Fruit fly (Drosophila melanogaster): ENCODE results near the gene CG31913.

Gene CG31913

dm6 chr2L:5797977-5798376 lies 14.1 kb downstream of the CG31913 start (continued):
- no peak for TF ChIP-seq vvl (GFP tag; IDR thresholded peaks at IDR 0.05)
- TF ChIP-seq pum (GFP tag; optimal IDR thresholded peaks at IDR 0.05): no peak
- no peak for TF ChIP-seq Doc2 (GFP tag; IDR thresholded peaks at IDR 0.05)
- no peak for TF ChIP-seq Hmx (GFP tag; optimal IDR thresholded peaks at IDR 0.05)
- no peak for TF ChIP-seq Dref (GFP tag; IDR thresholded peaks at IDR 0.05)
- peak; percentile 47 for TF ChIP-seq CG9727 (GFP tag; optimal IDR thresholded peaks at IDR 0.05)
- no peak for TF ChIP-seq Bdp1 (GFP tag; optimal IDR thresholded peaks at IDR 0.05)
- TF ChIP-seq peb (GFP tag; IDR thresholded peaks at IDR 0.05): no peak
- TF ChIP-seq insv (GFP tag; optimal IDR thresholded peaks at IDR 0.05): no peak
- TF ChIP-seq wor (GFP tag; IDR thresholded peaks at IDR 0.05): no peak
- TF ChIP-seq CG12659 (GFP tag; optimal IDR thresholded peaks at IDR 0.05): peak; percentile 55
- no peak for TF ChIP-seq CG7786 (GFP tag; optimal IDR thresholded peaks at IDR 0.05)
- TF ChIP-seq CG17361 (GFP tag; IDR thresholded peaks at IDR 0.05): peak; percentile 41; the same call in 1 of the 3 replicates
- no peak for TF ChIP-seq Oaz (GFP tag; IDR thresholded peaks at IDR 0.05)
- peak; percentile 14 for TF ChIP-seq CG12155 (GFP tag; optimal IDR thresholded peaks at IDR 0.05)
- TF ChIP-seq Sox102F (GFP tag; optimal IDR thresholded peaks at IDR 0.05): peak; percentile 48
- TF ChIP-seq CG17802 (tag; optimal IDR thresholded peaks at IDR 0.05): no peak
- TF ChIP-seq kni (GFP tag; optimal IDR thresholded peaks at IDR 0.05): no peak
- TF ChIP-seq fru (optimal IDR thresholded peaks at IDR 0.05): no peak
- TF ChIP-seq CG6689 (GFP tag; IDR thresholded peaks at IDR 0.05): no peak
- no peak for TF ChIP-seq gt (GFP tag; IDR thresholded peaks at IDR 0.05)

- no peak for TF ChIP-seq CG12659 (GFP tag; optimal IDR thresholded peaks at IDR 0.05)
- peak; percentile 96 for TF ChIP-seq sd (tag; optimal IDR thresholded peaks at IDR 0.05)
- no peak for TF ChIP-seq Eip74EF (GFP tag; optimal IDR thresholded peaks at IDR 0.05)
- TF ChIP-seq usp (GFP tag; optimal IDR thresholded peaks at IDR 0.05): no peak
- TF ChIP-seq CG18262 (tag; optimal IDR thresholded peaks at IDR 0.05): no peak
- peak; percentile 88 for TF ChIP-seq exex (tag; optimal IDR thresholded peaks at IDR 0.05)
Observed at dm6 chr2L:5798629-5799028, 14.8 kb downstream of the CG31913 start.

DNA sequence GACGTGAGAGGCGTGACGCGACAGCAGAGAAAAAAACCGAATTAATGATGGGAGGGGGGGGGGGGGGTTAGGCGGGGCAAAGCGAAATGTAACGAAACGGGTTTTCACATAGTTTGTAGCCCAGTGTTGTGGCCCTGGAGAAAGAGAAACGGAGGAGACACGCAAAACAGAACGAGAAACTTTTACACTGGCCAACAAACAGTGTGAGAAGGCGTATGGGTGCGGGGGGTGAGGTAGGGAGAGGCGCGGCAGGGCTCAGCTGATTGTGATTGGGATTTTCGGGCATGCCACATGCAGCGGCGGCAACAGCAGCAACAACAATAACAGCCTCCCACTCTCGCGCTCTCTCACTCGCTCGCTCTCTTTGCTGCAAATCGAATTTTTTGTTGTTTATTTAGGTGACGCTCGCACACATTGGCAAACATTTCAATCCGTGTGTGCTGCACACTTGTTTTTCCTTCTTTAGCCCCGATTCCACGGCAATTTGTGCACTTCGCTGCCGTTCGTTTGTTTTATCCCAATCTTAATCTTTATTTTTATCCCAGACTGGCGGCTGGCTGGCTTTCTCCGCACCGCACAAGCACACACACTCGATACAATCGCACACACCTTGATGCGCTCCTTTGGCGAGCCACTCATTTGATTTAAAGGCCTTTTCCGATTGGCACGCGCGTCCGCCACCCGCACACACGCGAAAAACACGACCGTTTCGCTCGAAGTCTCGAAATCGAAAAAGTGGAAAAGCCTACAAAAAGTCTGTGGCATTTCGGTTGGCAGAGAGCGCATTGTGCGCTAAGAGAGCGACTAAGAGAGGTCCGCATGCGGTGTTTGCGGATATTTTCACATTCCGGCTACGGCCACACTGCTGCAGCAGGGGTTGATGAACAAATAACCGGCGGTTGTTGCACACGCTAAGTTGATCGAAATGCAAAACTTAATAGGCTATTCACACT lies 15.9 kb downstream of the CG31913 start, which contains the start of gene CG9171:
TSS of gene CG9171 (minus strand) at position 819 of the 953 bp plus-strand sequence.
- TF ChIP-seq her (GFP tag; optimal IDR thresholded peaks at IDR 0.05) (peak; percentile 14), Hmx (GFP tag; optimal IDR thresholded peaks at IDR 0.05) (no peak), CTCF (GFP tag; optimal IDR thresholded peaks at IDR 0.05) (peak; percentile 59), mirr (GFP tag; optimal IDR thresholded peaks at IDR 0.05) (peak; percentile 70), pzg (GFP tag; optimal IDR thresholded peaks at IDR 0.05) (peak; percentile 98), sd (tag; optimal IDR thresholded peaks at IDR 0.05) (peak; percentile 59), Sox100B (GFP tag; optimal IDR thresholded peaks at IDR 0.05) (no peak), CG1832 (GFP tag; optimal IDR thresholded peaks at IDR 0.05) (no peak), Ravus (GFP tag; IDR thresholded peaks at IDR 0.05) (no peak), CG11247 (GFP tag; IDR thresholded peaks at IDR 0.05) (no peak), CG17568 (GFP tag; optimal IDR thresholded peaks at IDR 0.05) (no peak), Rfx (GFP tag; IDR thresholded peaks at IDR 0.05) (peak; percentile 68), bigmax (GFP tag; optimal IDR thresholded peaks at IDR 0.05) (peak; percentile 33), tll (GFP tag; optimal IDR thresholded peaks at IDR 0.05) (peak in 1 of 2 experiments; percentile 9), Atf6 (GFP tag; IDR thresholded peaks at IDR 0.05) (no peak), pnt (GFP tag; optimal IDR thresholded peaks at IDR 0.05) (no peak), ken (GFP tag; IDR thresholded peaks at IDR 0.05) (peak; percentile 23; the same call in 2 of the 3 replicates), otp (GFP tag; IDR thresholded peaks at IDR 0.05) (0 out of 3 replicates have a peak, but pooled peaks have one; percentile 13), Sry-δ (GFP tag; optimal IDR thresholded peaks at IDR 0.05) (peak; percentile 49), CG10543 (GFP tag; optimal IDR thresholded peaks at IDR 0.05) (peak; percentile 44), cato (GFP tag; optimal IDR thresholded peaks at IDR 0.05; ENCODE audit: borderline replicate concordance) (no peak), TFAM (GFP tag; optimal IDR thresholded peaks at IDR 0.05) (no peak), nmo (GFP tag; optimal IDR thresholded peaks at IDR 0.05) (peak; percentile 56), luna (GFP tag; optimal IDR thresholded peaks at IDR 0.05) (no peak)

Data from whole organism, embryonic.